Fruit fly (Drosophila melanogaster) whole organism, prepupa: ENCODE results near the gene g.
A peak's percentile ranks its signal among the peaks of the same experiment; 100 is the strongest.

Source experiments
- Blimp-1 ChIP-seq: fragments of 200-800 bp; sonication (Bioruptor generic); optimal IDR thresholded peaks from 3 replicates; lab custom pipeline; 2017; ENCODE audit warnings: missing biosample characterization, missing genetic modification characterization, mild to moderate bottlenecking, moderate library complexity, missing genetic modification reagents
- CG10631 ChIP-seq: fragments of 200-800 bp; sonication (Bioruptor generic); optimal IDR thresholded peaks from 2 replicates; lab custom pipeline; 2016; ENCODE audit warnings: missing biosample characterization, missing genetic modification characterization
- CG10669 ChIP-seq: fragments of 200-800 bp; sonication (Bioruptor generic); optimal IDR thresholded peaks from 3 replicates; lab custom pipeline; 2018; ENCODE audit warnings: missing biosample characterization, mild to moderate bottlenecking, missing genetic modification characterization, moderate library complexity
- CG11294 ChIP-seq: fragments of 200-800 bp; sonication (Bioruptor generic); IDR thresholded peaks from 2 replicates; pipeline ENCODE4 v1.3.6; 2022; ENCODE audit warnings: missing biosample characterization, missing genetic modification characterization
- CG11902 ChIP-seq: fragments of 200-800 bp; sonication (Bioruptor generic); optimal IDR thresholded peaks from 3 replicates; lab custom pipeline; 2016; ENCODE audit warnings: missing biosample characterization, missing genetic modification characterization
- CG15336 ChIP-seq: fragments of 200-800 bp; sonication (Bioruptor generic); IDR thresholded peaks from 2 replicates; pipeline ENCODE4 v1.3.6; 2022; ENCODE audit warnings: missing biosample characterization, missing genetic modification characterization
- CG1621 ChIP-seq: fragments of 200-800 bp; sonication (Bioruptor generic); optimal IDR thresholded peaks from 3 replicates; lab custom pipeline; 2018; ENCODE audit warnings: missing biosample characterization, mild to moderate bottlenecking, missing genetic modification characterization
- CG16779 ChIP-seq: fragments of 200-800 bp; sonication (Bioruptor generic); optimal IDR thresholded peaks from 3 replicates; lab custom pipeline; 2017; ENCODE audit warnings: missing biosample characterization, mild to moderate bottlenecking, missing genetic modification characterization
- CG3032 ChIP-seq: fragments of 200-800 bp; optimal IDR thresholded peaks from 2 replicates; lab custom pipeline; 2019; ENCODE audit warnings: missing biosample characterization, mild to moderate bottlenecking, missing genetic modification characterization, moderate library complexity
- CG31627 ChIP-seq: fragments of 200-800 bp; sonication (Bioruptor generic); optimal IDR thresholded peaks from 3 replicates; lab custom pipeline; 2016; ENCODE audit warnings: missing biosample characterization, missing genetic modification characterization
- CG32006 ChIP-seq: fragments of 200-800 bp; sonication (Bioruptor generic); optimal IDR thresholded peaks from 3 replicates; lab custom pipeline; 2017; ENCODE audit warnings: missing biosample characterization, mild to moderate bottlenecking, missing genetic modification characterization
- CG3919 ChIP-seq: fragments of 200-800 bp; sonication (Bioruptor generic); optimal IDR thresholded peaks from 3 replicates; lab custom pipeline; 2016; ENCODE audit warnings: missing biosample characterization, missing genetic modification characterization
- CG4318 ChIP-seq: fragments of 200-800 bp; sonication (Bioruptor generic); optimal IDR thresholded peaks from 3 replicates; lab custom pipeline; 2017; ENCODE audit warnings: missing biosample characterization, mild to moderate bottlenecking, missing genetic modification characterization
- CG6163 ChIP-seq: fragments of 200-800 bp; sonication (Bioruptor generic); IDR thresholded peaks from 3 replicates; pipeline ENCODE4 v1.3.6; 2022; ENCODE audit warnings: missing biosample characterization, missing genetic modification characterization
- CG6276 ChIP-seq: fragments of 200-800 bp; sonication (Bioruptor generic); optimal IDR thresholded peaks from 2 replicates; lab custom pipeline; 2017; ENCODE audit warnings: missing biosample characterization, mild to moderate bottlenecking, missing genetic modification characterization
- CG6792 ChIP-seq: fragments of 200-800 bp; sonication (Bioruptor generic); optimal IDR thresholded peaks from 3 replicates; lab custom pipeline; 2016; ENCODE audit warnings: missing biosample characterization, missing genetic modification characterization
- CG6854 ChIP-seq: fragments of 200-800 bp; sonication (Bioruptor generic); optimal IDR thresholded peaks from 2 replicates; lab custom pipeline; 2017; ENCODE audit warnings: missing biosample characterization, mild to moderate bottlenecking, missing genetic modification characterization
- CG7368 ChIP-seq: fragments of 200-800 bp; sonication (Bioruptor generic); optimal IDR thresholded peaks from 3 replicates; lab custom pipeline; 2016; ENCODE audit warnings: missing biosample characterization, missing genetic modification characterization
- CG8119 ChIP-seq: fragments of 200-800 bp; sonication (Bioruptor generic); IDR thresholded peaks from 3 replicates; pipeline ENCODE4 v1.3.6; 2022; ENCODE audit warnings: missing biosample characterization, missing genetic modification characterization
- CG8632 ChIP-seq: fragments of 200-800 bp; sonication (Bioruptor generic); optimal IDR thresholded peaks from 3 replicates; lab custom pipeline; 2016; ENCODE audit warnings: missing biosample characterization, missing genetic modification characterization
- CG9139 ChIP-seq: fragments of 200-800 bp; sonication (Bioruptor generic); optimal IDR thresholded peaks from 3 replicates; lab custom pipeline; 2017; ENCODE audit warnings: missing biosample characterization, mild to moderate bottlenecking, missing genetic modification characterization
- Eip75B ChIP-seq: fragments of 200-800 bp; sonication (Bioruptor generic); optimal IDR thresholded peaks from 3 replicates; lab custom pipeline; 2016; ENCODE audit warnings: missing biosample characterization, missing genetic modification characterization
- Eip78C ChIP-seq: fragments of 200-800 bp; sonication (Bioruptor generic); peaks from one replicate; lab custom pipeline; 2016; ENCODE audit warnings: missing biosample characterization, missing genetic modification characterization
- Ets21C ChIP-seq: fragments of 200-800 bp; sonication (Bioruptor generic); optimal IDR thresholded peaks from 3 replicates; lab custom pipeline; 2016; ENCODE audit warnings: missing biosample characterization, missing genetic modification characterization
- Ets96B ChIP-seq: fragments of 200-800 bp; optimal IDR thresholded peaks from 2 replicates; lab custom pipeline; 2019; ENCODE audit warnings: missing biosample characterization, mild to moderate bottlenecking, missing genetic modification characterization, moderate library complexity
- Hr38 ChIP-seq: sonication (Bioruptor generic); optimal IDR thresholded peaks from 2 replicates; lab custom pipeline; 2016; ENCODE audit warnings: missing biosample characterization, missing genetic modification characterization
- Hr39 ChIP-seq: fragments of 200-800 bp; sonication (Bioruptor generic); optimal IDR thresholded peaks from 2 replicates; lab custom pipeline; 2016; ENCODE audit warnings: missing biosample characterization, missing genetic modification characterization
- Hr4 ChIP-seq: fragments of 200-800 bp; sonication (Bioruptor generic); optimal IDR thresholded peaks from 3 replicates; lab custom pipeline; 2016; ENCODE audit warnings: missing biosample characterization, missing genetic modification characterization
- Lpt ChIP-seq: fragments of 200-800 bp; sonication (Bioruptor generic); optimal IDR thresholded peaks from 3 replicates; lab custom pipeline; 2016; ENCODE audit warnings: missing biosample characterization, missing genetic modification characterization
- Met ChIP-seq: fragments of 200-800 bp; sonication (Bioruptor generic); optimal IDR thresholded peaks from 3 replicates; lab custom pipeline; 2016; ENCODE audit warnings: missing biosample characterization, missing genetic modification characterization
- OdsH ChIP-seq: fragments of 200-800 bp; sonication (Bioruptor generic); optimal IDR thresholded peaks from 3 replicates; lab custom pipeline; 2016; ENCODE audit warnings: missing biosample characterization, missing genetic modification characterization
- Sox102F ChIP-seq: fragments of 200-800 bp; sonication (Bioruptor generic); optimal IDR thresholded peaks from 2 replicates; lab custom pipeline; 2016; ENCODE audit warnings: missing biosample characterization, mild to moderate bottlenecking, missing genetic modification characterization
- Sox14 ChIP-seq: fragments of 200-800 bp; sonication (Bioruptor generic); optimal IDR thresholded peaks from 3 replicates; lab custom pipeline; 2016; ENCODE audit warnings: missing biosample characterization, missing genetic modification characterization
- achi ChIP-seq: fragments of 200-800 bp; sonication (Bioruptor generic); optimal IDR thresholded peaks from 3 replicates; lab custom pipeline; 2016; ENCODE audit warnings: missing biosample characterization, missing genetic modification characterization
- dsx ChIP-seq: fragments of 200-800 bp; optimal IDR thresholded peaks from 3 replicates; lab custom pipeline; 2019; ENCODE audit warnings: missing biosample characterization, mild to moderate bottlenecking, missing genetic modification characterization, moderate library complexity; ENCODE audit not compliant: poor library complexity, severe bottlenecking
- eg ChIP-seq: fragments of 200-800 bp; sonication (Bioruptor generic); IDR thresholded peaks from 3 replicates; pipeline ENCODE4 v1.3.6; 2022; ENCODE audit warnings: missing biosample characterization, missing genetic modification characterization
- esn ChIP-seq: fragments of 200-800 bp; sonication (Bioruptor generic); optimal IDR thresholded peaks from 2 replicates; lab custom pipeline; 2016; ENCODE audit warnings: missing biosample characterization, mild to moderate bottlenecking, missing genetic modification characterization, moderate library complexity
- fd85E ChIP-seq: fragments of 200-800 bp; sonication (Bioruptor generic); optimal IDR thresholded peaks from 3 replicates; lab custom pipeline; 2016; ENCODE audit warnings: missing biosample characterization, missing genetic modification characterization
- fkh ChIP-seq: fragments of 200-800 bp; sonication (Bioruptor generic); optimal IDR thresholded peaks from 3 replicates; lab custom pipeline; 2017; ENCODE audit warnings: missing biosample characterization, mild to moderate bottlenecking, missing genetic modification characterization, moderate library complexity
- lz ChIP-seq: fragments of 200-800 bp; sonication (Bioruptor generic); optimal IDR thresholded peaks from 3 replicates; lab custom pipeline; 2016; ENCODE audit warnings: missing biosample characterization, missing genetic modification characterization
- net ChIP-seq: fragments of 200-800 bp; sonication (Bioruptor generic); optimal IDR thresholded peaks from 3 replicates; lab custom pipeline; 2016; ENCODE audit warnings: missing biosample characterization, missing genetic modification characterization
- salr ChIP-seq, 2 experiments: fragments of 200-800 bp; sonication (Bioruptor generic); optimal IDR thresholded peaks; 3 replicates each; lab custom pipeline; 2016 to 2018; ENCODE audit warnings: missing biosample characterization in 2 of 2, missing genetic modification characterization in 2 of 2, mild to moderate bottlenecking in 1 of 2
- spab ChIP-seq: fragments of 200-800 bp; sonication (Bioruptor generic); optimal IDR thresholded peaks from 2 replicates; lab custom pipeline; 2017; ENCODE audit warnings: missing biosample characterization, mild to moderate bottlenecking, missing genetic modification characterization, missing genetic modification reagents
- ss ChIP-seq, 2 experiments: fragments of 200-800 bp; sonication (Bioruptor generic); optimal IDR thresholded peaks; 2 replicates in 1 of 2; 3 replicates in 1 of 2; lab custom pipeline; 2017 to 2018; ENCODE audit warnings: mild to moderate bottlenecking in 2 of 2, missing biosample characterization in 2 of 2, missing genetic modification characterization in 2 of 2, moderate library complexity in 1 of 2
- svp ChIP-seq: fragments of 200-800 bp; sonication (Bioruptor generic); peaks from one replicate; lab custom pipeline; 2016; ENCODE audit warnings: missing biosample characterization, missing genetic modification characterization
- topi ChIP-seq: fragments of 200-800 bp; sonication (Bioruptor generic); optimal IDR thresholded peaks from 3 replicates; lab custom pipeline; 2016; ENCODE audit warnings: missing biosample characterization, missing genetic modification characterization
- vri ChIP-seq: fragments of 200-800 bp; sonication (Bioruptor generic); optimal IDR thresholded peaks from 3 replicates; lab custom pipeline; 2016; ENCODE audit warnings: missing biosample characterization, mild to moderate bottlenecking, missing genetic modification characterization

The g gene

DNA sequence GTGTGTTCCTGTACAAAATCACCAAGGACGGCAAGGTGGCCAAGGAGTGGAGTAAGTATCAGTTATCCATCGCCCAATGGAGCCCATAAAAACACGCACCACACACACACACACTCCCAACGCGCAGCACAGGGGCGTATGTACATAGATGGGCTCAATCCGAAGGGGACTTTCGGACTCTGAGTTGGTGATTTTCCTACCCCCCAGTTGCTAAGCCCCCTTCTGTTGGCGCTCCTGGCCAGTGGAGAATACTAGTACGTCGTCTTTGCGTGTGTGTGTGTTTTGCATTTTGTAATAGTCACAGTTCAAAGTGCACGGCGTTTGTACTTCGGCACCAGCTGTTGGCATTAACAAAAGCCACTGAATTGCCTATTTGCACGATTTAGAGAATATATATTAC lies 4.0 kb upstream of the g start (continued):
- TF ChIP-seq fd85E (GFP tag; lab: Kevin White, UChicago) (peak; percentile 11), CG15336 (GFP tag; lab: Robert Waterston, UW) (peak; percentile 79), ss (GFP tag; optimal IDR thresholded peaks at IDR 0.05; lab: Kevin White, UChicago) (peak; percentile 94), dsx (peak; percentile 77), CG6163 (GFP tag; lab: Robert Waterston, UW) (peak; percentile 91), CG6276 (GFP tag; lab: Kevin White, UChicago) (peak; percentile 85), Ets21C (GFP tag; lab: Kevin White, UChicago) (peak; percentile 66), CG4318 (GFP tag; lab: Kevin White, UChicago) (peak; percentile 79), Eip75B (peak; percentile 82), Hr4 (GFP tag; lab: Kevin White, UChicago) (peak; percentile 74), spab (GFP tag; lab: Kevin White, UChicago) (peak; percentile 83), vri (peak; percentile 63), CG3919 (GFP tag; lab: Kevin White, UChicago) (peak; percentile 87), Blimp-1 (peak; percentile 17), lz (peak; percentile 79), OdsH (GFP tag; lab: Kevin White, UChicago) (peak; percentile 85), Lpt (GFP tag; lab: Kevin White, UChicago) (peak; percentile 76), Hr38 (GFP tag; lab: Kevin White, UChicago) (peak; percentile 50), CG7368 (GFP tag; lab: Kevin White, UChicago) (peak; percentile 89), CG11902 (peak; percentile 48), CG11294 (GFP tag; lab: Robert Waterston, UW) (peak; percentile 85), CG8632 (peak; percentile 70), Eip78C (GFP tag; lab: Kevin White, UChicago) (peak; percentile 89), esn (peak; percentile 67)

DNA sequence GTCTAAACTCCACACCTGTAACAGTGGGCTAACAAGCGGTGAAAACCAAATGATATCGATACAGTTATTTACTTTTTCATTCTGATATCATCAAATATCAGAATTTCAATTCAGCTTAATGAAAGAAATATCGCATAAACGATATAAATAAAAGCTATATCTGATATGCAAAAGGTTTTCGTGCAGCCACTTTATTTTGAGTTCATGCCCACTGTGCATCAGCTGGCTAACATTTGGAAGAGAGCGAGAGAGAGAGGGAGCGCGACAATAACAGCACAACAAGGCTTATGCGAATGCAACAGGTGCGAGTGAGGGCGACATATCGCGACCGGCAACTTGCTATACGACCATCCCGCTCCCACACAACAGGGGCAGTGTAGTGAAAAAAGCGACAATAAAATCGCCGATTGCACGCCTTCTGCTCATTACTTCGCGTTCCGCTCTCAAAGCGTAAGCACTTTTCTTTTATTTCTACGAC lies 3.4 kb upstream of the g start, which contains the start of gene CG11151:
TSS of gene CG11151 (plus strand) at position 334 of the 478 bp plus-strand sequence.
- TF ChIP-seq topi (GFP tag; lab: Kevin White, UChicago) (peak; percentile 98), CG6792 (GFP tag; lab: Kevin White, UChicago) (peak; percentile 97), CG4318 (GFP tag; lab: Kevin White, UChicago) (peak; percentile 95), CG8119 (GFP tag; lab: Robert Waterston, UW) (peak; percentile 95), fkh (GFP tag; lab: Kevin White, UChicago) (peak; percentile 77), dsx (peak; percentile 95), svp (GFP tag; lab: Kevin White, UChicago) (peak; percentile 98), Ets96B (tag; lab: Kevin White, UChicago) (peak; percentile 97), Met (peak; percentile 98), CG8632 (peak; percentile 96), CG11902 (peak; percentile 91), Hr39 (GFP tag; lab: Kevin White, UChicago) (peak; percentile 97), CG15336 (GFP tag; lab: Robert Waterston, UW) (peak; percentile 98), spab (GFP tag; lab: Kevin White, UChicago) (peak; percentile 91), CG11294 (GFP tag; lab: Robert Waterston, UW) (peak; percentile 94), lz (peak; percentile 97), CG10669 (GFP tag; lab: Kevin White, UChicago) (peak; percentile 97), net (GFP tag; lab: Kevin White, UChicago) (peak; percentile 97), CG6276 (GFP tag; lab: Kevin White, UChicago) (peak; percentile 98), CG7368 (GFP tag; lab: Kevin White, UChicago) (peak; percentile 97), fd85E (GFP tag; lab: Kevin White, UChicago) (peak; percentile 89), Ets21C (GFP tag; lab: Kevin White, UChicago) (peak; percentile 97), Hr38 (GFP tag; lab: Kevin White, UChicago) (peak; percentile 75), CG1621 (tag; lab: Kevin White, UChicago) (peak; percentile 97), CG6854 (peak; percentile 94), CG31627 (peak; percentile 97), salr (GFP tag; optimal IDR thresholded peaks at IDR 0.05; lab: Kevin White, UChicago) (peak; percentile 92 to 95), Eip75B (peak; percentile 97), eg (GFP tag; lab: Robert Waterston, UW) (peak; percentile 97), CG3919 (GFP tag; lab: Kevin White, UChicago) (peak; percentile 95), CG9139 (GFP tag; lab: Kevin White, UChicago) (peak; percentile 93), Sox14 (GFP tag; lab: Kevin White, UChicago) (peak; percentile 98), Eip78C (GFP tag; lab: Kevin White, UChicago) (peak; percentile 99), achi (GFP tag; lab: Kevin White, UChicago) (peak; percentile 96), Sox102F (GFP tag; lab: Kevin White, UChicago) (peak; percentile 97), CG32006 (GFP tag; lab: Kevin White, UChicago) (peak; percentile 97), ss (GFP tag; optimal IDR thresholded peaks at IDR 0.05; lab: Kevin White, UChicago) (peak; percentile 95 to 96), CG3032 (tag; lab: Kevin White, UChicago) (peak; percentile 93), CG16779 (tag; lab: Kevin White, UChicago) (peak; percentile 94), OdsH (GFP tag; lab: Kevin White, UChicago) (peak; percentile 97), CG10631 (peak; percentile 96)
